Fruit fly (Drosophila melanogaster) whole organism, embryonic: Measurements from ENCODE around the gene CG15548.

ENCODE experiments used
- Ada2b ChIP-seq: fragments of 200-800 bp; sonication (Bioruptor generic); IDR thresholded peaks from 2 replicates; pipeline ENCODE4 v1.3.6; 2022; ENCODE audit warnings: missing biosample characterization, missing genetic modification characterization
- Antp ChIP-seq: fragments of 200-800 bp; sonication (Bioruptor generic); optimal IDR thresholded peaks from 3 replicates; lab custom pipeline; 2016; ENCODE audit warnings: missing biosample characterization, missing genetic modification characterization
- CG10267 ChIP-seq: fragments of 200-800 bp; sonication (Bioruptor generic); optimal IDR thresholded peaks from 2 replicates; lab custom pipeline; 2018; ENCODE audit warnings: missing biosample characterization, mild to moderate bottlenecking, missing genetic modification characterization, moderate library complexity
- CG10979 ChIP-seq: fragments of 200-800 bp; sonication (Bioruptor generic); optimal IDR thresholded peaks from 2 replicates; lab custom pipeline; 2018; ENCODE audit warnings: missing biosample characterization, mild to moderate bottlenecking, missing genetic modification characterization, moderate library complexity
- CG11247 ChIP-seq: fragments of 200-800 bp; sonication (Bioruptor generic); IDR thresholded peaks from 2 replicates; pipeline ENCODE4 v1.3.6; 2022; ENCODE audit warnings: missing biosample characterization, missing genetic modification characterization
- CG11504 ChIP-seq: fragments of 200-800 bp; sonication (Bioruptor generic); optimal IDR thresholded peaks from 3 replicates; lab custom pipeline; 2019; ENCODE audit warnings: missing biosample characterization, mild to moderate bottlenecking, missing genetic modification characterization, moderate library complexity
- CG12219 ChIP-seq: fragments of 200-800 bp; sonication (Bioruptor generic); optimal IDR thresholded peaks from 3 replicates; lab custom pipeline; 2018; ENCODE audit warnings: missing biosample characterization, mild to moderate bottlenecking, missing genetic modification characterization
- CG12744 ChIP-seq: fragments of 200-800 bp; sonication (Bioruptor generic); optimal IDR thresholded peaks from 2 replicates; lab custom pipeline; 2016; ENCODE audit warnings: missing biosample characterization, missing genetic modification characterization
- CG16863 ChIP-seq: fragments of 200-800 bp; sonication (Bioruptor generic); optimal IDR thresholded peaks from 3 replicates; lab custom pipeline; 2016; ENCODE audit warnings: missing biosample characterization, missing genetic modification characterization
- CG2875 ChIP-seq: fragments of 200-800 bp; sonication (Bioruptor generic); optimal IDR thresholded peaks from 2 replicates; lab custom pipeline; 2017; ENCODE audit warnings: missing biosample characterization, mild to moderate bottlenecking, missing genetic modification characterization, missing genetic modification reagents
- CG30403 ChIP-seq: fragments of 200-800 bp; sonication (Bioruptor generic); optimal IDR thresholded peaks from 3 replicates; lab custom pipeline; 2016; ENCODE audit warnings: missing biosample characterization, missing genetic modification characterization
- CG3995 ChIP-seq: fragments of 200-800 bp; sonication (Bioruptor generic); optimal IDR thresholded peaks from 3 replicates; lab custom pipeline; 2016; ENCODE audit warnings: missing biosample characterization, missing genetic modification characterization
- CG6254 ChIP-seq: fragments of 200-800 bp; sonication (Bioruptor generic); optimal IDR thresholded peaks from 3 replicates; lab custom pipeline; 2017; ENCODE audit warnings: mild to moderate bottlenecking, missing biosample characterization, missing genetic modification reagents, missing genetic modification characterization
- CG6791 ChIP-seq: fragments of 200-800 bp; sonication (Bioruptor generic); IDR thresholded peaks from 3 replicates; pipeline ENCODE4 v1.3.6; 2022; ENCODE audit warnings: missing biosample characterization, missing genetic modification characterization; ENCODE audit not compliant: partially characterized antibody
- CG8089 ChIP-seq: fragments of 200-800 bp; sonication (Bioruptor generic); optimal IDR thresholded peaks from 3 replicates; lab custom pipeline; 2016; ENCODE audit warnings: missing biosample characterization, missing genetic modification characterization
- CG9437 ChIP-seq: fragments of 200-800 bp; sonication (Bioruptor generic); optimal IDR thresholded peaks from 2 replicates; lab custom pipeline; 2018; ENCODE audit warnings: missing biosample characterization, mild to moderate bottlenecking, missing genetic modification characterization
- CG9609 ChIP-seq: fragments of 200-800 bp; sonication (Bioruptor generic); optimal IDR thresholded peaks from 3 replicates; lab custom pipeline; 2016; ENCODE audit warnings: missing biosample characterization, missing genetic modification characterization
- CHES-1-like ChIP-seq: fragments of 200-800 bp; sonication (Bioruptor generic); optimal IDR thresholded peaks from 2 replicates; lab custom pipeline; 2016; ENCODE audit warnings: missing biosample characterization, missing genetic modification characterization
- CrebB ChIP-seq: fragments of 200-800 bp; sonication (Bioruptor generic); optimal IDR thresholded peaks from 3 replicates; lab custom pipeline; 2018; ENCODE audit warnings: missing biosample characterization, mild to moderate bottlenecking, missing genetic modification characterization
- E2f2 ChIP-seq: fragments of 200-800 bp; sonication (Bioruptor generic); IDR thresholded peaks from 2 replicates; pipeline ENCODE4 v1.3.6; 2022; ENCODE audit warnings: missing biosample characterization, missing genetic modification characterization
- Lhr ChIP-seq: fragments of 200-800 bp; sonication (Bioruptor generic); optimal IDR thresholded peaks from 3 replicates; lab custom pipeline; 2017; ENCODE audit warnings: mild to moderate bottlenecking, missing biosample characterization, missing genetic modification reagents, missing genetic modification characterization
- Lim3 ChIP-seq: fragments of 200-800 bp; sonication (Bioruptor generic); IDR thresholded peaks from 2 replicates; pipeline ENCODE4 v1.3.6; 2022; ENCODE audit warnings: missing biosample characterization, missing genetic modification characterization
- Max ChIP-seq: fragments of 200-800 bp; sonication (Bioruptor generic); optimal IDR thresholded peaks from 2 replicates; lab custom pipeline; 2016; ENCODE audit warnings: missing biosample characterization, mild to moderate bottlenecking, missing genetic modification characterization
- Mes4 ChIP-seq: fragments of 200-800 bp; sonication (Bioruptor generic); optimal IDR thresholded peaks from 2 replicates; lab custom pipeline; 2016; ENCODE audit warnings: missing biosample characterization, missing genetic modification characterization
- Pdp1 ChIP-seq, 2 experiments: fragments of 200-800 bp; sonication (Bioruptor generic); optimal IDR thresholded peaks; 3 replicates each; lab custom pipeline; 2016; ENCODE audit warnings: missing biosample characterization in 2 of 2, missing genetic modification characterization in 2 of 2, mild to moderate bottlenecking in 1 of 2, moderate library complexity in 1 of 2
- Xbp1 ChIP-seq: fragments of 200-800 bp; sonication (Bioruptor generic); optimal IDR thresholded peaks from 3 replicates; lab custom pipeline; 2016; ENCODE audit warnings: missing biosample characterization, mild to moderate bottlenecking, missing genetic modification characterization
- abd-A ChIP-seq: fragments of 200-800 bp; sonication (Bioruptor generic); optimal IDR thresholded peaks from 3 replicates; lab custom pipeline; 2019; ENCODE audit warnings: missing biosample characterization, mild to moderate bottlenecking, missing genetic modification characterization, moderate library complexity
- amos ChIP-seq: fragments of 200-800 bp; sonication (Bioruptor generic); IDR thresholded peaks from 2 replicates; pipeline ENCODE4 v1.3.6; 2022; ENCODE audit warnings: missing biosample characterization, missing genetic modification characterization; ENCODE audit not compliant: partially characterized antibody
- cg ChIP-seq: fragments of 200-800 bp; sonication (Bioruptor generic); optimal IDR thresholded peaks from 3 replicates; lab custom pipeline; 2019; ENCODE audit warnings: missing biosample characterization, mild to moderate bottlenecking, missing genetic modification characterization, moderate library complexity
- ci ChIP-seq: fragments of 200-800 bp; sonication (Bioruptor generic); IDR thresholded peaks from 3 replicates; pipeline ENCODE4 v1.3.6; 2022; ENCODE audit warnings: missing biosample characterization, missing genetic modification characterization
- crp ChIP-seq, 2 experiments: fragments of 200-800 bp; sonication (Bioruptor generic); optimal IDR thresholded peaks; 2 replicates in 1 of 2; 3 replicates in 1 of 2; lab custom pipeline; 2017; ENCODE audit warnings: missing biosample characterization in 2 of 2, missing genetic modification characterization in 2 of 2, mild to moderate bottlenecking in 1 of 2, moderate library complexity in 1 of 2
- dmrt11E ChIP-seq: fragments of 200-800 bp; sonication (Bioruptor generic); optimal IDR thresholded peaks from 3 replicates; lab custom pipeline; 2018; ENCODE audit warnings: missing biosample characterization, mild to moderate bottlenecking, missing genetic modification characterization, moderate library complexity
- en ChIP-seq: fragments of 200-800 bp; sonication (Bioruptor generic); optimal IDR thresholded peaks from 2 replicates; lab custom pipeline; 2016; ENCODE audit warnings: missing biosample characterization, missing genetic modification characterization
- ewg ChIP-seq: fragments of 200-800 bp; sonication (Bioruptor generic); optimal IDR thresholded peaks from 3 replicates; lab custom pipeline; 2017; ENCODE audit warnings: mild to moderate bottlenecking, missing biosample characterization, missing genetic modification reagents, missing genetic modification characterization
- hkb ChIP-seq, 2 experiments: fragments of 200-800 bp in 1 of 2; fragments of >200 bp in 1 of 2; sonication (Bioruptor generic) in 1 of 2; IDR thresholded peaks in 1 of 2; optimal IDR thresholded peaks in 1 of 2; 2 replicates each; pipeline versions ENCODE4 v1.3.6 to Lab custom; 2017 to 2022; ENCODE audit warnings: missing biosample characterization in 1 of 2, missing genetic modification characterization in 1 of 2
- hth ChIP-seq: fragments of >200 bp; optimal IDR thresholded peaks from 2 replicates; lab custom pipeline; 2017; ENCODE audit warnings: inconsistent platforms
- nau ChIP-seq: fragments of 200-800 bp; sonication (Bioruptor generic); optimal IDR thresholded peaks from 3 replicates; lab custom pipeline; 2017; ENCODE audit warnings: missing biosample characterization, mild to moderate bottlenecking, missing genetic modification characterization, missing genetic modification reagents
- otp ChIP-seq: fragments of 200-800 bp; sonication (Bioruptor generic); IDR thresholded peaks from 3 replicates; pipeline ENCODE4, ENCODE4 v1.3.6; 2022; ENCODE audit warnings: missing biosample characterization, missing genetic modification characterization
- pros ChIP-seq: fragments of 200-800 bp; sonication (Bioruptor generic); optimal IDR thresholded peaks from 3 replicates; lab custom pipeline; 2019; ENCODE audit warnings: missing biosample characterization, mild to moderate bottlenecking, missing genetic modification characterization, moderate library complexity
- sc ChIP-seq, 3 experiments: fragments of >200 bp in 2 of 3; fragments of 200-800 bp in 1 of 3; sonication (Bioruptor generic) in 1 of 3; optimal IDR thresholded peaks; 2 replicates in 2 of 3; 3 replicates in 1 of 3; lab custom pipeline; 2017; ENCODE audit warnings: mild to moderate bottlenecking in 1 of 3, missing biosample characterization in 1 of 3, missing genetic modification characterization in 1 of 3, missing genetic modification reagents in 1 of 3
- sd ChIP-seq: fragments of 200-800 bp; sonication (Bioruptor generic); optimal IDR thresholded peaks from 3 replicates; lab custom pipeline; 2018; ENCODE audit warnings: missing biosample characterization, mild to moderate bottlenecking, missing genetic modification characterization, moderate library complexity
- sisA ChIP-seq: fragments of 200-800 bp; sonication (Bioruptor generic); IDR thresholded peaks from 2 replicates; pipeline ENCODE4 v1.3.6; 2022; ENCODE audit warnings: missing biosample characterization, missing genetic modification characterization
- sna ChIP-seq: fragments of 200-800 bp; sonication (Bioruptor generic); IDR thresholded peaks from 2 replicates; pipeline ENCODE4 v1.3.6; 2022; ENCODE audit warnings: missing biosample characterization, missing genetic modification characterization; ENCODE audit not compliant: partially characterized antibody
- sqz ChIP-seq: fragments of 200-800 bp; sonication (Bioruptor generic); optimal IDR thresholded peaks from 3 replicates; lab custom pipeline; 2018; ENCODE audit warnings: missing biosample characterization, mild to moderate bottlenecking, missing genetic modification characterization
- tgo ChIP-seq: fragments of 200-800 bp; sonication (Bioruptor generic); IDR thresholded peaks from 3 replicates; pipeline ENCODE4 v1.3.6; 2022; ENCODE audit warnings: missing biosample characterization, missing genetic modification characterization
- tin ChIP-seq: fragments of 200-800 bp; sonication (Bioruptor generic); optimal IDR thresholded peaks from 3 replicates; lab custom pipeline; 2016; ENCODE audit warnings: missing biosample characterization, missing genetic modification characterization
- unpg ChIP-seq: fragments of 200-800 bp; sonication (Bioruptor generic); optimal IDR thresholded peaks from 3 replicates; lab custom pipeline; 2018; ENCODE audit warnings: missing biosample characterization, mild to moderate bottlenecking, missing genetic modification characterization, moderate library complexity
- wek ChIP-seq: fragments of 200-800 bp; sonication (Bioruptor generic); optimal IDR thresholded peaks from 3 replicates; lab custom pipeline; 2018; ENCODE audit warnings: missing biosample characterization, mild to moderate bottlenecking, missing genetic modification characterization, moderate library complexity
- z ChIP-seq: fragments of 200-800 bp; sonication (Bioruptor generic); IDR thresholded peaks from 3 replicates; pipeline ENCODE4 v1.3.6; 2022; ENCODE audit warnings: missing biosample characterization, missing genetic modification characterization

CG15548 gene

dm6 chr3R:30933894-30934434 is 25.5 kb upstream of the CG15548 start (continued):
- TF ChIP-seq hkb (optimal IDR thresholded peaks at IDR 0.05; lab: Kevin White, UChicago) = no peak
- TF ChIP-seq hkb (GFP tag; IDR thresholded peaks at IDR 0.05; lab: Robert Waterston, UW) = peak; percentile 63
- no peak for TF ChIP-seq CG9609
- no peak for TF ChIP-seq Max (GFP tag; lab: Kevin White, UChicago)
- peak; percentile 64; the same call in 1 of the 3 replicates for TF ChIP-seq ci (GFP tag; lab: Robert Waterston, UW)
- TF ChIP-seq nau (GFP tag; lab: Kevin White, UChicago) = no peak
- no peak for TF ChIP-seq amos (GFP tag; lab: Robert Waterston, UW)
- no peak for TF ChIP-seq Pdp1 (GFP tag; optimal IDR thresholded peaks at IDR 0.05; lab: Kevin White, UChicago)
- TF ChIP-seq CG11504 (tag; lab: Kevin White, UChicago) = no peak
- TF ChIP-seq Lhr (GFP tag; lab: Kevin White, UChicago) = no peak
- no peak for TF ChIP-seq sna (GFP tag; lab: Robert Waterston, UW)
- no peak for TF ChIP-seq CG12744 (GFP tag; lab: Kevin White, UChicago)
- no peak for TF ChIP-seq Xbp1 (GFP tag; lab: Kevin White, UChicago)
- no peak for TF ChIP-seq Antp
- no peak for TF ChIP-seq CG16863 (GFP tag; lab: Kevin White, UChicago)
- TF ChIP-seq dmrt11E (tag; lab: Kevin White, UChicago) = no peak
- no peak for TF ChIP-seq cg (GFP tag; lab: Kevin White, UChicago)
- peak; percentile 25 for TF ChIP-seq wek (GFP tag; lab: Kevin White, UChicago)
- TF ChIP-seq CG9437 (GFP tag; lab: Kevin White, UChicago) = no peak
- peak; percentile 63 for TF ChIP-seq ewg (GFP tag; lab: Kevin White, UChicago)
- no peak for TF ChIP-seq sd (tag; lab: Kevin White, UChicago)
- no peak for TF ChIP-seq Ada2b
- TF ChIP-seq CG30403 (GFP tag; lab: Kevin White, UChicago) = no peak
- TF ChIP-seq hth = no peak
- no peak for TF ChIP-seq sisA (GFP tag; lab: Robert Waterston, UW)
- 0 out of 2 replicates have a peak, but pooled peaks have one; percentile 12 for TF ChIP-seq CG11247 (GFP tag; lab: Robert Waterston, UW)
- TF ChIP-seq CG6254 = no peak
- no peak for TF ChIP-seq CG8089 (GFP tag; lab: Kevin White, UChicago)
- no peak for TF ChIP-seq Mes4 (GFP tag; lab: Kevin White, UChicago)
- no peak for TF ChIP-seq crp (GFP tag; optimal IDR thresholded peaks at IDR 0.05; lab: Kevin White, UChicago)
- no peak for TF ChIP-seq CG10267
- no peak for TF ChIP-seq unpg (GFP tag; lab: Kevin White, UChicago)
- TF ChIP-seq CG3995 (GFP tag; lab: Kevin White, UChicago) = no peak
- peak; percentile 57; the same call in 1 of the 3 replicates for TF ChIP-seq otp (GFP tag; lab: Robert Waterston, UW)
- no peak for TF ChIP-seq tgo (GFP tag; lab: Robert Waterston, UW)
- TF ChIP-seq CG10979 (tag; lab: Kevin White, UChicago) = no peak
- peak; percentile 40 for TF ChIP-seq sqz
- peak; percentile 96 for TF ChIP-seq abd-A (tag; lab: Kevin White, UChicago)
- no peak for TF ChIP-seq tin (GFP tag; lab: Kevin White, UChicago)
- no peak for TF ChIP-seq CG2875 (GFP tag; lab: Kevin White, UChicago)
- peak; percentile 4 for TF ChIP-seq CG12219 (GFP tag; lab: Kevin White, UChicago)
- no peak for TF ChIP-seq sc (optimal IDR thresholded peaks at IDR 0.05; lab: Kevin White, UChicago)
- no peak for TF ChIP-seq sc (GFP tag; optimal IDR thresholded peaks at IDR 0.05; lab: Kevin White, UChicago)
- no peak for TF ChIP-seq en (GFP tag; lab: Kevin White, UChicago)
- no peak for TF ChIP-seq z (GFP tag; lab: Robert Waterston, UW)
- TF ChIP-seq CrebB = peak; percentile 7
- no peak for TF ChIP-seq CHES-1-like (GFP tag; lab: Kevin White, UChicago)
- TF ChIP-seq pros (GFP tag; lab: Kevin White, UChicago) = peak; percentile 45
- TF ChIP-seq CG6791 (GFP tag; lab: Robert Waterston, UW) = no peak
- TF ChIP-seq E2f2 (GFP tag; lab: Robert Waterston, UW) = no peak
- TF ChIP-seq Lim3 (GFP tag; lab: Robert Waterston, UW) = no peak
